Worm (Caenorhabditis elegans) whole organism, mixed stage, embryonic: ENCODE results near the gene ncs-5.

Experiments used
- M03D4.4 ChIP-seq: sonication (generic microtip); optimal IDR thresholded peaks from 2 replicates; lab custom pipeline; 2017; ENCODE audit warnings: mild to moderate bottlenecking, missing genetic modification characterization, missing compliant biosample characterization
- bed-3 ChIP-seq: fragments of 200-800 bp; sonication (Bioruptor generic); optimal IDR thresholded peaks from 3 replicates; lab custom pipeline; 2018; ENCODE audit warnings: mild to moderate bottlenecking, missing genetic modification characterization, moderate library complexity, missing compliant biosample characterization
- blmp-1 ChIP-seq: fragments of 150-350 bp; optimal IDR thresholded peaks from 2 replicates; lab custom pipeline; 2014; ENCODE audit warnings: missing biosample characterization, missing genetic modification characterization
- ceh-39 ChIP-seq: fragments of 150-350 bp; optimal IDR thresholded peaks from 2 replicates; lab custom pipeline; 2014; ENCODE audit warnings: missing biosample characterization, missing genetic modification characterization
- ceh-83 ChIP-seq: fragments of 200-800 bp; sonication (Bioruptor generic); optimal IDR thresholded peaks from 2 replicates; lab custom pipeline; 2018; ENCODE audit warnings: mild to moderate bottlenecking, missing genetic modification characterization, missing compliant biosample characterization
- ces-1 ChIP-seq: fragments of 150-350 bp; optimal IDR thresholded peaks from 2 replicates; lab custom pipeline; 2014; ENCODE audit warnings: missing biosample characterization, missing genetic modification reagents, missing genetic modification characterization
- cnd-1 ChIP-seq: fragments of 200-800 bp; sonication (Bioruptor generic); optimal IDR thresholded peaks from 2 replicates; lab custom pipeline; 2018; ENCODE audit warnings: mild to moderate bottlenecking, missing genetic modification characterization, missing compliant biosample characterization
- drap-1 ChIP-seq: fragments of 200-800 bp; sonication (Bioruptor generic); optimal IDR thresholded peaks from 3 replicates; lab custom pipeline; 2018; ENCODE audit warnings: mild to moderate bottlenecking, missing genetic modification characterization, missing compliant biosample characterization
- elt-1 ChIP-seq: sonication (generic microtip); optimal IDR thresholded peaks from 2 replicates; lab custom pipeline; 2017; ENCODE audit warnings: missing genetic modification characterization, mild to moderate bottlenecking, missing compliant biosample characterization, antibody characterized with exemption, moderate library complexity, borderline replicate concordance; ENCODE audit not compliant: insufficient read depth
- elt-3 ChIP-seq: fragments of 150-350 bp; optimal IDR thresholded peaks from 2 replicates; lab custom pipeline; 2014; ENCODE audit warnings: missing biosample characterization, missing genetic modification characterization
- flh-1 ChIP-seq: fragments of 200-800 bp; sonication (Bioruptor generic); optimal IDR thresholded peaks from 2 replicates; lab custom pipeline; 2018; ENCODE audit warnings: mild to moderate bottlenecking, missing genetic modification characterization, moderate library complexity, missing compliant biosample characterization
- ham-2 ChIP-seq: fragments of 200-800 bp; sonication (Bioruptor generic); optimal IDR thresholded peaks from 2 replicates; lab custom pipeline; 2018; ENCODE audit warnings: mild to moderate bottlenecking, missing genetic modification characterization, missing compliant biosample characterization
- hlh-1 ChIP-seq: fragments of 150-350 bp; optimal IDR thresholded peaks from 2 replicates; lab custom pipeline; 2014; ENCODE audit warnings: missing biosample characterization, missing genetic modification reagents, missing genetic modification characterization
- lin-13 ChIP-seq: fragments of 150-350 bp; optimal IDR thresholded peaks from 2 replicates; lab custom pipeline; 2014; ENCODE audit warnings: missing biosample characterization, missing genetic modification characterization
- lin-32 ChIP-seq: fragments of 200-800 bp; sonication (Bioruptor generic); optimal IDR thresholded peaks from 2 replicates; lab custom pipeline; 2018; ENCODE audit warnings: mild to moderate bottlenecking, missing genetic modification characterization, missing compliant biosample characterization
- lsy-2 ChIP-seq: fragments of 150-350 bp; optimal IDR thresholded peaks from 2 replicates; lab custom pipeline; 2014; ENCODE audit warnings: missing biosample characterization, missing genetic modification characterization
- mab-5 ChIP-seq: fragments of 150-350 bp; optimal IDR thresholded peaks from 2 replicates; lab custom pipeline; 2014; ENCODE audit warnings: missing biosample characterization, missing genetic modification characterization
- mep-1 ChIP-seq: fragments of 150-350 bp; optimal IDR thresholded peaks from 2 replicates; lab custom pipeline; 2017; ENCODE audit warnings: missing biosample characterization, missing genetic modification reagents, missing genetic modification characterization, inconsistent platforms
- mls-2 ChIP-seq: sonication (generic microtip); optimal IDR thresholded peaks from 2 replicates; lab custom pipeline; 2016; ENCODE audit warnings: mild to moderate bottlenecking, missing genetic modification characterization, moderate library complexity, missing compliant biosample characterization
- nhr-12 ChIP-seq: fragments of 150-350 bp; optimal IDR thresholded peaks from 2 replicates; lab custom pipeline; 2014; ENCODE audit warnings: missing biosample characterization, missing genetic modification characterization
- nhr-237 ChIP-seq: fragments of 150-350 bp; optimal IDR thresholded peaks from 2 replicates; lab custom pipeline; 2014; ENCODE audit warnings: missing biosample characterization, missing genetic modification characterization
- nhr-76 ChIP-seq: sonication (generic microtip); optimal IDR thresholded peaks from 2 replicates; lab custom pipeline; 2017; ENCODE audit warnings: missing biosample characterization, missing genetic modification characterization
- pha-4 ChIP-seq: fragments of 150-350 bp; optimal IDR thresholded peaks from 2 replicates; lab custom pipeline; 2018; ENCODE audit warnings: missing biosample characterization, missing genetic modification reagents, missing genetic modification characterization
- sem-2 ChIP-seq: fragments of 200-800 bp; sonication (Bioruptor generic); optimal IDR thresholded peaks from 2 replicates; lab custom pipeline; 2018; ENCODE audit warnings: mild to moderate bottlenecking, missing genetic modification characterization, missing compliant biosample characterization
- snpc-4 ChIP-seq: fragments of 150-350 bp; optimal IDR thresholded peaks from 2 replicates; lab custom pipeline; 2014; ENCODE audit warnings: missing biosample characterization, missing genetic modification characterization
- sptf-1 ChIP-seq: sonication (generic microtip); optimal IDR thresholded peaks from 2 replicates; lab custom pipeline; 2017; ENCODE audit warnings: mild to moderate bottlenecking, missing genetic modification characterization, moderate library complexity, missing compliant biosample characterization
- tbx-8 ChIP-seq: fragments of 200-800 bp; sonication (Bioruptor generic); optimal IDR thresholded peaks from 2 replicates; lab custom pipeline; 2018; ENCODE audit warnings: mild to moderate bottlenecking, missing genetic modification characterization, moderate library complexity, missing compliant biosample characterization
- unc-120 ChIP-seq: sonication (generic microtip); optimal IDR thresholded peaks from 2 replicates; lab custom pipeline; 2017; ENCODE audit warnings: missing genetic modification characterization, missing compliant biosample characterization; ENCODE audit not compliant: poor library complexity, severe bottlenecking
- unc-39 ChIP-seq: fragments of 150-350 bp; optimal IDR thresholded peaks from 2 replicates; lab custom pipeline; 2014; ENCODE audit warnings: missing biosample characterization, missing genetic modification characterization
- unc-62 ChIP-seq: fragments of 150-350 bp; optimal IDR thresholded peaks from 2 replicates; lab custom pipeline; 2014; ENCODE audit warnings: missing biosample characterization, missing genetic modification reagents, missing genetic modification characterization
- zip-8 ChIP-seq: fragments of 150-350 bp; optimal IDR thresholded peaks from 2 replicates; lab custom pipeline; 2014; ENCODE audit warnings: missing biosample characterization, missing genetic modification characterization
- ztf-11 ChIP-seq: fragments of 150-350 bp; optimal IDR thresholded peaks from 2 replicates; lab custom pipeline; 2014; ENCODE audit warnings: missing biosample characterization, missing genetic modification characterization

Gene ncs-5

ce11 chrV:18821569-18821968, 2.0 kb downstream of the ncs-5 start:
- no peak for TF ChIP-seq elt-1 (tag; lab: Kevin White, UChicago)
- no peak for TF ChIP-seq lin-32
- no peak for TF ChIP-seq bed-3
- TF ChIP-seq tbx-8 (GFP tag; lab: Kevin White, UChicago) = no peak
- no peak for TF ChIP-seq mls-2 (tag; lab: Kevin White, UChicago)
- no peak for TF ChIP-seq snpc-4 (tag; lab: Kevin White, UChicago)
- no peak for TF ChIP-seq zip-8
- TF ChIP-seq mab-5 (tag; lab: Kevin White, UChicago) = no peak
- no peak for TF ChIP-seq mep-1 (tag; lab: Kevin White, UChicago)
- TF ChIP-seq elt-3 (tag; lab: Kevin White, UChicago) = no peak
- TF ChIP-seq sem-2 (GFP tag; lab: Kevin White, UChicago) = no peak
- TF ChIP-seq ces-1 (GFP tag; lab: Kevin White, UChicago) = no peak
- TF ChIP-seq lsy-2 (tag; lab: Kevin White, UChicago) = no peak
- TF ChIP-seq blmp-1 (tag; lab: Kevin White, UChicago) = no peak
- TF ChIP-seq ham-2 (GFP tag; lab: Kevin White, UChicago) = no peak
- TF ChIP-seq ceh-83 (GFP tag; lab: Kevin White, UChicago) = no peak
- TF ChIP-seq, all 35 proteins: peak for 0

DNA sequence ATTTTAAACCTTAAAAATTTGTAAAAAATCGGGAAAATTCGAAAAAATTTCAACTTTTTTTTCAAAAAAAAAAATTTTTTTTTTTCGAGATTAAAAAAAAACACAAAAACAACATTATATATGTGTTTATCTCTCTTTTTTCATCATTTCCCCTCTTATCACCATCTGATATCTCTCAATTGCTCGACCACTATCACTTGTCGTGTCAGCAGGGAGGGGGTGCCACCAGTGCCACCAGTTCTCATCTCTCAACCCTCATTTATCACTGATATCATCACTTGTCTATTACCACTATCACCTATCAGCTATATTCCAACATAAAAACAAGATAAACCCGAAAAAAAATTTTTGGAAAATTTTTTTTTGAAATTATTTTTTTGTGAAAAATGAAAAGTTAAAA, 6.9 kb downstream of the ncs-5 start:
- no peak for TF ChIP-seq unc-39 (tag; lab: Kevin White, UChicago)
- TF ChIP-seq zip-8 = no peak
- no peak for TF ChIP-seq blmp-1 (tag; lab: Kevin White, UChicago)
- no peak for TF ChIP-seq nhr-12 (tag; lab: Kevin White, UChicago)
- no peak for TF ChIP-seq nhr-237 (tag; lab: Kevin White, UChicago)
- no peak for TF ChIP-seq flh-1 (GFP tag; lab: Kevin White, UChicago)
- TF ChIP-seq tbx-8 (GFP tag; lab: Kevin White, UChicago) = no peak
- TF ChIP-seq sem-2 (GFP tag; lab: Kevin White, UChicago) = no peak
- no peak for TF ChIP-seq ztf-11 (tag; lab: Kevin White, UChicago)

DNA sequence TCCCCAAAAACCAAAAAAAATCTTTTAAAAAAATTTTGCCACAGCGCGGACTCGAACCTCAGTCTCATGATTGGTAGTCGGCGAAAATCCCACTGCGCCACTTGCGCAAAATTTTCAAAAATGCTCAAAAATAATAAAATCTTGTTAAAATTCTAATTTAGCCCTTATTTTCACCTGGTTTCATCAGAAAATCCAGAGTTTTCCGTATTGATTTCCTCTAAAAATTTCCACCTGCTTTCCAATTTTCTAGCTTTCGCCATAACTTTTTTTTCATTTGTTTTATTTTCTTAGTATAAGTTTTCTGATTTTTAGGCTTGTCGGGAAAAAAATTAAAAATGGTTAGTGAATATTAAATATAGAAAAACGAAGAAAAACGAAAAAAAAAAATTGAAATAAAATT, 7.8 kb downstream of the ncs-5 start:
- no peak for TF ChIP-seq drap-1

DNA sequence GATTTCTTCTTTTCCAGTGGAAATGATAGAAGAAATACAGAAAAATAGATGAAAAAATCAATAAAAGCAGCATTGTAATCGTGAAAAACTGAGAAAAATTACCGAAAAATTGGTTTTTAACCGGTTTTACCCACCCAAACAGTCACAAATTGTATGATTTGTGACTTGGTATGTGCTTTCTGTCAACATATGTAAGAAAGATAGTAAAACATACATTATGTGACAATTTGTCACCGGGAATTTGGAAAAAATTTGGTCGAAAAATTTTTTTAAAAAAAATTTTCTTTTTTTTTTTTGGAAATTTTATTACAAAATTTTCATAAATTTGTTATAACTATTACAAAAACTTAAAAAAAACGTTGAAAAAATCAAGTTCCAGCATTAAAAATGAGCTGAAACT, 17.6 kb downstream of the ncs-5 start, which contains the start of gene cyp-33D3:
Gene cyp-33D3 (minus strand): TSS at position 101 of the 400 bp plus-strand sequence.
- no peak for TF ChIP-seq zip-8
- TF ChIP-seq sptf-1 (tag; lab: Kevin White, UChicago) = no peak
- TF ChIP-seq nhr-76 (tag; lab: Kevin White, UChicago) = no peak
- TF ChIP-seq snpc-4 (tag; lab: Kevin White, UChicago) = no peak
- no peak for TF ChIP-seq ztf-11 (tag; lab: Kevin White, UChicago)
- no peak for TF ChIP-seq lin-13 (tag; lab: Kevin White, UChicago)
- TF ChIP-seq pha-4 (tag; lab: Kevin White, UChicago) = no peak
- TF ChIP-seq flh-1 (GFP tag; lab: Kevin White, UChicago) = no peak
- TF ChIP-seq tbx-8 (GFP tag; lab: Kevin White, UChicago) = no peak
- no peak for TF ChIP-seq mep-1 (tag; lab: Kevin White, UChicago)

DNA sequence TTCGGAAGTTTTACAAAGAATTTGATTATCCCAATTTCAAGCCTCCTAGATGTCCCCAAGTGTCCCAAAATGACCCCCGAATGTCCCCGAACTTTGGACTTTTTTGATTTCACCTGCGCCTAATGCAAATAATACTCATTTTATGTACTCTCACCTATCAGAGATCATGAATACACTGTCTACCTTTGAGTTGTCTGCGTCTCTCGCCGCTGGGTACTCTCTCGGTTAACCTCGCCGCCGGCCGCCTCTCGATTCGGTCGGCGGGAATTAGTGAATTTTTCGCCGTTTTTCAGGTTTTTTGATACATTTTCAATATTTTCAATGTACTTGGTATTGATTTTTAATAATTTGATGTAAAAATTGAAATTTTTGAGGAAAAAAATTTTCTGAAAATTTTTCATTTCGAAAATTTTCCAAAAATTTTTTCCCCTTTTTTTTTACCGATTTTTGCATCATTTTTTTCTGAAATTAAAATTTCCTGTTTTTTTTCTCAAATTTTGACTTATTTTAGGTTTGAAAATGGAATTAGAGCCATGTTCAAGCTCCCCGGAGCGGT, 19.3 kb downstream of the ncs-5 start, which contains the start of gene nhr-65:
Gene nhr-65 (plus strand): TSS at position 506 of the 556 bp plus-strand sequence.
- TF ChIP-seq lin-13 (tag; lab: Kevin White, UChicago) = no peak
- no peak for TF ChIP-seq ceh-39
- TF ChIP-seq nhr-237 (tag; lab: Kevin White, UChicago) = no peak
- TF ChIP-seq unc-120 (tag; lab: Kevin White, UChicago) = no peak
- no peak for TF ChIP-seq snpc-4 (tag; lab: Kevin White, UChicago)
- TF ChIP-seq flh-1 (GFP tag; lab: Kevin White, UChicago) = no peak
- no peak for TF ChIP-seq unc-39 (tag; lab: Kevin White, UChicago)

- TF ChIP-seq mls-2 (tag; lab: Kevin White, UChicago) = no peak
- TF ChIP-seq nhr-12 (tag; lab: Kevin White, UChicago) = no peak
- no peak for TF ChIP-seq nhr-76 (tag; lab: Kevin White, UChicago)
- no peak for TF ChIP-seq ces-1 (GFP tag; lab: Kevin White, UChicago)
- TF ChIP-seq sptf-1 (tag; lab: Kevin White, UChicago) = no peak
- TF ChIP-seq bed-3 = no peak
- TF ChIP-seq sem-2 (GFP tag; lab: Kevin White, UChicago) = no peak
- no peak for TF ChIP-seq ceh-83 (GFP tag; lab: Kevin White, UChicago)
- TF ChIP-seq lin-13 (tag; lab: Kevin White, UChicago) = no peak
- no peak for TF ChIP-seq ham-2 (GFP tag; lab: Kevin White, UChicago)
- no peak for TF ChIP-seq nhr-237 (tag; lab: Kevin White, UChicago)
- TF ChIP-seq cnd-1 (tag; lab: Kevin White, UChicago) = no peak
- no peak for TF ChIP-seq pha-4 (tag; lab: Kevin White, UChicago)
- TF ChIP-seq ceh-39 = no peak
- no peak for TF ChIP-seq hlh-1 (tag; lab: Kevin White, UChicago)
- no peak for TF ChIP-seq unc-62 (GFP tag; lab: Kevin White, UChicago)
- no peak for TF ChIP-seq M03D4.4
- TF ChIP-seq elt-1 (tag; lab: Kevin White, UChicago) = no peak
These were observed 22.9 kb downstream of the ncs-5 start for ce11 chrV:18842468-18842867.
